Worm (Caenorhabditis elegans) whole organism, early embryonic: ENCODE results near the gene Y66D12A.24.

Experiments
- B0310.2 ChIP-seq: sonication (generic microtip); optimal IDR thresholded peaks from 2 replicates; lab custom pipeline; 2016; ENCODE audit warnings: mild to moderate bottlenecking, missing genetic modification characterization, missing compliant biosample characterization
- F13C5.2 ChIP-seq: sonication (generic microtip); optimal IDR thresholded peaks from 2 replicates; lab custom pipeline; 2017; ENCODE audit warnings: mild to moderate bottlenecking, missing genetic modification characterization, inconsistent platforms, missing compliant biosample characterization
- aly-1 ChIP-seq: sonication (generic microtip); optimal IDR thresholded peaks from 2 replicates; lab custom pipeline; 2016; ENCODE audit warnings: missing genetic modification characterization, missing compliant biosample characterization
- ama-1 ChIP-seq: fragments of 150-350 bp; optimal IDR thresholded peaks from 2 replicates; lab custom pipeline; 2014
- ets-7 ChIP-seq: sonication (generic microtip); optimal IDR thresholded peaks from 2 replicates; lab custom pipeline; 2016; ENCODE audit warnings: missing genotype, missing genetic modification characterization, missing compliant biosample characterization
- flt-1 ChIP-seq: fragments of 200-800 bp; sonication (Bioruptor generic); IDR thresholded peaks from 2 replicates; pipeline ENCODE4 v1.3.6; 2022; ENCODE audit warnings: missing genetic modification characterization, missing compliant biosample characterization
- hmbx-1 ChIP-seq: sonication (generic microtip); optimal IDR thresholded peaks from 2 replicates; lab custom pipeline; 2016; ENCODE audit warnings: mild to moderate bottlenecking, missing genetic modification characterization, missing compliant biosample characterization
- hmg-4 ChIP-seq: fragments of 200-800 bp; sonication (Bioruptor generic); optimal IDR thresholded peaks from 2 replicates; lab custom pipeline; 2018; ENCODE audit warnings: mild to moderate bottlenecking, missing genetic modification characterization, missing compliant biosample characterization
- hnd-1 ChIP-seq: sonication (generic microtip); optimal IDR thresholded peaks from 2 replicates; lab custom pipeline; 2016; ENCODE audit warnings: missing genetic modification characterization, missing compliant biosample characterization
- sea-1 ChIP-seq: fragments of 200-800 bp; sonication (Bioruptor generic); conservative IDR thresholded peaks from 2 replicates; pipeline ENCODE4 v1.3.6; 2022; ENCODE audit warnings: missing genetic modification characterization, missing compliant biosample characterization
- tbx-11 ChIP-seq: fragments of 200-800 bp; sonication (Bioruptor generic); IDR thresholded peaks from 2 replicates; pipeline ENCODE4 v1.3.6; 2022; ENCODE audit warnings: missing genetic modification characterization, missing compliant biosample characterization

ce11 chrIII:11471336-11471735, 25.3 kb upstream of the Y66D12A.24 start:
- TF ChIP-seq aly-1 (no peak), ama-1 (lab: Kevin White, UChicago) (no peak), hmbx-1 (tag; lab: Kevin White, UChicago) (no peak), tbx-11 (GFP tag; lab: Robert Waterston, UW) (no peak), ets-7 (tag; lab: Kevin White, UChicago) (no peak), sea-1 (GFP tag; lab: Robert Waterston, UW) (no peak), hnd-1 (tag; lab: Kevin White, UChicago) (no peak), hmg-4 (no peak), flt-1 (no peak), F13C5.2 (no peak), B0310.2 (tag; lab: Kevin White, UChicago) (no peak)
